Fruit fly (Drosophila melanogaster) whole organism, embryonic: ENCODE results near the gene Tnpo-SR.

Experiments
- Atf3 ChIP-seq: fragments of 200-800 bp; sonication (Bioruptor generic); optimal IDR thresholded peaks from 3 replicates; lab custom pipeline; 2016; ENCODE audit warnings: missing biosample characterization, missing genetic modification characterization
- Bdp1 ChIP-seq: fragments of 200-800 bp; sonication (Bioruptor generic); optimal IDR thresholded peaks from 3 replicates; lab custom pipeline; 2016; ENCODE audit warnings: missing biosample characterization, missing genetic modification characterization
- Blimp-1 ChIP-seq: fragments of 200-800 bp; sonication (Bioruptor generic); optimal IDR thresholded peaks from 3 replicates; lab custom pipeline; 2018; ENCODE audit warnings: missing biosample characterization, missing genetic modification characterization, mild to moderate bottlenecking, moderate library complexity, missing genetic modification reagents
- CG10543 ChIP-seq: fragments of 200-800 bp; sonication (Bioruptor generic); optimal IDR thresholded peaks from 3 replicates; lab custom pipeline; 2017; ENCODE audit warnings: missing biosample characterization, mild to moderate bottlenecking, missing genetic modification characterization, moderate library complexity
- CG10959 ChIP-seq: fragments of 200-800 bp; sonication (Bioruptor generic); IDR thresholded peaks from 2 replicates; pipeline ENCODE4 v1.3.6; 2022; ENCODE audit warnings: missing biosample characterization, missing genetic modification characterization
- CG11093 ChIP-seq: fragments of 200-800 bp; sonication (Bioruptor generic); IDR thresholded peaks from 3 replicates; pipeline ENCODE4 v1.3.6; 2022; ENCODE audit warnings: missing biosample characterization, missing genetic modification characterization
- CG12071 ChIP-seq: fragments of 200-800 bp; sonication (Bioruptor generic); optimal IDR thresholded peaks from 3 replicates; lab custom pipeline; 2018; ENCODE audit warnings: missing biosample characterization, mild to moderate bottlenecking, missing genetic modification characterization
- CG15269 ChIP-seq: fragments of 200-800 bp; sonication (Bioruptor generic); optimal IDR thresholded peaks from 2 replicates; lab custom pipeline; 2018; ENCODE audit warnings: missing biosample characterization, mild to moderate bottlenecking, missing genetic modification characterization, moderate library complexity
- CG15514 ChIP-seq: fragments of 200-800 bp; sonication (Bioruptor generic); optimal IDR thresholded peaks from 3 replicates; lab custom pipeline; 2017; ENCODE audit warnings: missing biosample characterization, missing genetic modification characterization, mild to moderate bottlenecking, moderate library complexity, missing genetic modification reagents
- CG16779 ChIP-seq: fragments of 200-800 bp; sonication (Bioruptor generic); IDR thresholded peaks from 2 replicates; pipeline ENCODE4 v1.3.6; 2022; ENCODE audit warnings: missing biosample characterization, missing genetic modification characterization
- CG17359 ChIP-seq: fragments of 200-800 bp; sonication (Bioruptor generic); optimal IDR thresholded peaks from 3 replicates; lab custom pipeline; 2018; ENCODE audit warnings: missing biosample characterization, mild to moderate bottlenecking, missing genetic modification characterization, moderate library complexity
- CG17802 ChIP-seq: fragments of 200-800 bp; sonication (Bioruptor generic); optimal IDR thresholded peaks from 2 replicates; lab custom pipeline; 2018; ENCODE audit warnings: missing biosample characterization, mild to moderate bottlenecking, missing genetic modification characterization, moderate library complexity
- CG1792 ChIP-seq: fragments of 200-800 bp; sonication (Bioruptor generic); optimal IDR thresholded peaks from 2 replicates; lab custom pipeline; 2016; ENCODE audit warnings: missing biosample characterization, missing genetic modification characterization
- CG18011 ChIP-seq: fragments of 200-800 bp; sonication (Bioruptor generic); optimal IDR thresholded peaks from 2 replicates; lab custom pipeline; 2017; ENCODE audit warnings: missing biosample characterization, missing genetic modification characterization, mild to moderate bottlenecking, moderate library complexity, missing genotype
- CG2202 ChIP-seq: fragments of 200-800 bp; sonication (Bioruptor generic); optimal IDR thresholded peaks from 2 replicates; lab custom pipeline; 2018; ENCODE audit warnings: missing biosample characterization, mild to moderate bottlenecking, missing genetic modification characterization
- CG3281 ChIP-seq: fragments of 200-800 bp; sonication (Bioruptor generic); optimal IDR thresholded peaks from 3 replicates; lab custom pipeline; 2017; ENCODE audit warnings: missing biosample characterization, mild to moderate bottlenecking, missing genetic modification characterization
- CG33213 ChIP-seq: fragments of 200-800 bp; sonication (Bioruptor generic); optimal IDR thresholded peaks from 3 replicates; lab custom pipeline; 2016; ENCODE audit warnings: missing biosample characterization, missing genetic modification characterization
- CG34422 ChIP-seq: fragments of 200-800 bp; sonication (Bioruptor generic); IDR thresholded peaks from 3 replicates; pipeline ENCODE4 v1.3.6; 2022; ENCODE audit warnings: missing biosample characterization, missing genetic modification characterization
- CG4282 ChIP-seq: fragments of 200-800 bp; sonication (Bioruptor generic); optimal IDR thresholded peaks from 2 replicates; lab custom pipeline; 2016; ENCODE audit warnings: missing biosample characterization, missing genetic modification characterization
- CG6175 ChIP-seq: fragments of 200-800 bp; sonication (Bioruptor generic); IDR thresholded peaks from 3 replicates; pipeline ENCODE4 v1.3.6; 2022; ENCODE audit warnings: missing biosample characterization, missing genetic modification characterization
- CG7357 ChIP-seq: fragments of 200-800 bp; sonication (Bioruptor generic); IDR thresholded peaks from 3 replicates; pipeline ENCODE4 v1.3.6; 2022; ENCODE audit warnings: missing biosample characterization, missing genetic modification characterization
- CG8944 ChIP-seq: fragments of 200-800 bp; sonication (Bioruptor generic); optimal IDR thresholded peaks from 3 replicates; lab custom pipeline; 2016; ENCODE audit warnings: missing biosample characterization, missing genetic modification characterization
- Gsc ChIP-seq: fragments of 200-800 bp; sonication (Bioruptor generic); IDR thresholded peaks from 2 replicates; pipeline ENCODE4 v1.3.6; 2022; ENCODE audit warnings: missing biosample characterization, missing genetic modification characterization
- HHEX ChIP-seq: fragments of 200-800 bp; sonication (Bioruptor generic); optimal IDR thresholded peaks from 3 replicates; lab custom pipeline; 2017; ENCODE audit warnings: missing biosample characterization, mild to moderate bottlenecking, missing genetic modification characterization, missing genetic modification reagents
- HLH3B ChIP-seq: fragments of 200-800 bp; sonication (Bioruptor generic); IDR thresholded peaks from 2 replicates; pipeline ENCODE4 v1.3.6; 2022; ENCODE audit warnings: missing biosample characterization, missing genetic modification characterization
- Hr39 ChIP-seq: fragments of >200 bp; optimal IDR thresholded peaks from 2 replicates; lab custom pipeline; 2017
- Meics ChIP-seq: fragments of 200-800 bp; sonication (Bioruptor generic); optimal IDR thresholded peaks from 2 replicates; lab custom pipeline; 2017; ENCODE audit warnings: missing biosample characterization, mild to moderate bottlenecking, missing genetic modification characterization
- Scr ChIP-seq: fragments of 200-800 bp; sonication (Bioruptor generic); IDR thresholded peaks from 2 replicates; pipeline ENCODE4 v1.3.6; 2022; ENCODE audit warnings: missing biosample characterization, missing genetic modification characterization; ENCODE audit not compliant: partially characterized antibody
- Spps ChIP-seq: fragments of 200-800 bp; sonication (Bioruptor generic); optimal IDR thresholded peaks from 2 replicates; lab custom pipeline; 2018; ENCODE audit warnings: missing biosample characterization, mild to moderate bottlenecking, missing genetic modification characterization
- Ssrp ChIP-seq: fragments of 200-800 bp; sonication (Bioruptor generic); optimal IDR thresholded peaks from 2 replicates; lab custom pipeline; 2018; ENCODE audit warnings: missing biosample characterization, mild to moderate bottlenecking, missing genetic modification characterization, moderate library complexity
- Taf1 ChIP-seq: fragments of 200-800 bp; sonication (Bioruptor generic); IDR thresholded peaks from 2 replicates; pipeline ENCODE4 v1.3.6; 2022; ENCODE audit warnings: missing biosample characterization, missing genetic modification characterization
- caup ChIP-seq: fragments of 200-800 bp; sonication (Bioruptor generic); optimal IDR thresholded peaks from 3 replicates; lab custom pipeline; 2017; ENCODE audit warnings: missing biosample characterization, mild to moderate bottlenecking, missing genetic modification characterization, moderate library complexity; ENCODE audit not compliant: severe bottlenecking
- ci ChIP-seq: fragments of 200-800 bp; sonication (Bioruptor generic); IDR thresholded peaks from 3 replicates; pipeline ENCODE4 v1.3.6; 2022; ENCODE audit warnings: missing biosample characterization, missing genetic modification characterization
- ems ChIP-seq: fragments of 200-800 bp; sonication (Bioruptor generic); optimal IDR thresholded peaks from 3 replicates; lab custom pipeline; 2016; ENCODE audit warnings: missing biosample characterization, missing genetic modification characterization
- fd102C ChIP-seq: fragments of 200-800 bp; sonication (Bioruptor generic); optimal IDR thresholded peaks from 2 replicates; lab custom pipeline; 2018; ENCODE audit warnings: missing biosample characterization, mild to moderate bottlenecking, missing genetic modification characterization, moderate library complexity
- fd3F ChIP-seq: fragments of 200-800 bp; sonication (Bioruptor generic); optimal IDR thresholded peaks from 2 replicates; lab custom pipeline; 2018; ENCODE audit warnings: missing biosample characterization, mild to moderate bottlenecking, missing genetic modification characterization, moderate library complexity
- fd64A ChIP-seq: fragments of 200-800 bp; sonication (Bioruptor generic); optimal IDR thresholded peaks from 3 replicates; lab custom pipeline; 2018; ENCODE audit warnings: missing biosample characterization, mild to moderate bottlenecking, missing genetic modification characterization
- grau ChIP-seq: fragments of 200-800 bp; optimal IDR thresholded peaks from 3 replicates; lab custom pipeline; 2019; ENCODE audit warnings: missing biosample characterization, mild to moderate bottlenecking, missing genetic modification characterization, moderate library complexity
- ham ChIP-seq: fragments of 200-800 bp; sonication (Bioruptor generic); IDR thresholded peaks from 2 replicates; pipeline ENCODE4 v1.3.6; 2022; ENCODE audit warnings: missing biosample characterization, missing genetic modification characterization
- hb ChIP-seq: fragments of 200-800 bp; sonication (Bioruptor generic); IDR thresholded peaks from 3 replicates; pipeline ENCODE4 v1.3.6; 2022; ENCODE audit warnings: missing biosample characterization, missing genetic modification characterization; ENCODE audit not compliant: partially characterized antibody
- ind ChIP-seq: fragments of 200-800 bp; sonication (Bioruptor generic); optimal IDR thresholded peaks from 3 replicates; lab custom pipeline; 2016; ENCODE audit warnings: missing biosample characterization, missing genetic modification characterization
- odd ChIP-seq: fragments of 200-800 bp; sonication (Bioruptor generic); optimal IDR thresholded peaks from 2 replicates; lab custom pipeline; 2017; ENCODE audit warnings: missing biosample characterization, mild to moderate bottlenecking, missing genetic modification characterization
- run ChIP-seq: fragments of 200-800 bp; sonication (Bioruptor generic); optimal IDR thresholded peaks from 3 replicates; lab custom pipeline; 2018; ENCODE audit warnings: missing biosample characterization, mild to moderate bottlenecking, missing genetic modification characterization
- sens-2 ChIP-seq: fragments of 200-800 bp; sonication (Bioruptor generic); IDR thresholded peaks from 2 replicates; pipeline ENCODE4 v1.3.6; 2022; ENCODE audit warnings: missing biosample characterization, missing genetic modification characterization
- seq ChIP-seq: fragments of 200-800 bp; sonication (Bioruptor generic); IDR thresholded peaks from 2 replicates; pipeline ENCODE4 v1.3.6; 2022; ENCODE audit warnings: missing biosample characterization, missing genetic modification characterization
- so ChIP-seq: fragments of 200-800 bp; sonication (Bioruptor generic); IDR thresholded peaks from 3 replicates; pipeline ENCODE4 v1.3.6; 2022; ENCODE audit warnings: missing biosample characterization, missing genetic modification characterization
- tgo ChIP-seq: fragments of 200-800 bp; sonication (Bioruptor generic); IDR thresholded peaks from 3 replicates; pipeline ENCODE4 v1.3.6; 2022; ENCODE audit warnings: missing biosample characterization, missing genetic modification characterization
- tna ChIP-seq: fragments of 200-800 bp; sonication (Bioruptor generic); IDR thresholded peaks from 2 replicates; pipeline ENCODE4 v1.3.6; 2022; ENCODE audit warnings: missing biosample characterization, missing genetic modification characterization; ENCODE audit not compliant: partially characterized antibody
- zfh1 ChIP-seq: fragments of 200-800 bp; sonication (Bioruptor generic); IDR thresholded peaks from 3 replicates; pipeline ENCODE4 v1.3.6; 2022; ENCODE audit warnings: missing biosample characterization, missing genetic modification characterization

Gene Tnpo-SR

dm6 chr2L:2744852-2745251 lies 14.9 kb upstream of the Tnpo-SR start, which contains the start of the genes CG9961 and Cwc25 (continued):
- TF ChIP-seq HLH3B (GFP tag; lab: Robert Waterston, UW) (no peak), CG10543 (GFP tag; lab: Kevin White, UChicago) (no peak), CG4282 (no peak), CG18011 (GFP tag; lab: Kevin White, UChicago) (no peak), Bdp1 (GFP tag; lab: Kevin White, UChicago) (no peak), CG15269 (no peak), CG15514 (GFP tag; lab: Kevin White, UChicago) (peak; percentile 25), odd (GFP tag; lab: Kevin White, UChicago) (no peak), ems (no peak), CG17802 (tag; lab: Kevin White, UChicago) (no peak), CG16779 (GFP tag; lab: Robert Waterston, UW) (no peak), CG12071 (GFP tag; lab: Kevin White, UChicago) (no peak), Spps (tag; lab: Kevin White, UChicago) (no peak), fd3F (GFP tag; lab: Kevin White, UChicago) (no peak), run (no peak), CG10959 (GFP tag; lab: Robert Waterston, UW) (no peak), Hr39 (lab: Kevin White, UChicago) (no peak), so (no peak)

DNA sequence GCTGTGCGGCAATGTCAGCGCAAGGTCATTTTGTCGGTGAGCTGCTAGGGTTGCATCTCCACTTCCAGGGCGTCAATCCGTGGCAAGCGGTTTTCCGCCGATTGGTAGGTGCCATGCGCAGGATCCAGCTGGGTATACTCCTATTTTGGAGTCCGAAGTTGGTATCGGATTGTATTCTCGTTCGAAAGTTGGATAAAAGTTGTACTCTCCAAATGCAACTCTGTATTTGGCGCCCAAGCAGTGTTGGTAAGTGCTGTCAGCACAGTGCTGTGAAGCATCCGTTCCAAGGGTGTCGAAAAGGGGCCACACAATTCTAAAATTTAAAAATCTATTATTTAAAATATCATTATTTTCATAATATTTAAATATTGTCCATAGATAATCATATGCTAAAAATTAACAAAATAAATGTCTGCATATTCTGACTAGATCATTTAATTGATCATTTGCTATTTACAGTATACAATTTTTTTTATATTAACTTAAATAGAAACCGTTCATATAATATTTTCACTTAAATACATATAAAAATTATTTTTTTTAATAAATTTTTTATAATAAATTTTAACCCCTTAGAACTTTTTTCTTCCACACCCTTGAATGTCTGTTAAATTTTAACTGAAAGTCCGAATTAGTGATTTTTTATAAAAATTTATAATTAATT lies 11.1 kb upstream of the Tnpo-SR start:
- peak; percentile 91 for TF ChIP-seq ind
- peak; percentile 56; the same call in 1 of the 2 replicates for TF ChIP-seq Scr
- TF ChIP-seq CG7357 (GFP tag; lab: Robert Waterston, UW), result peak; percentile 72
- TF ChIP-seq Ssrp (tag; lab: Kevin White, UChicago), result peak; percentile 86
- peak; percentile 89 for TF ChIP-seq CG34422
- peak; percentile 90 for TF ChIP-seq Meics (GFP tag; lab: Kevin White, UChicago)
- no peak; the same call in 1 of the 2 replicates for TF ChIP-seq sens-2 (GFP tag; lab: Robert Waterston, UW)
- peak; percentile 67 for TF ChIP-seq run
- peak; percentile 58; the same call in 1 of the 2 replicates for TF ChIP-seq ham (GFP tag; lab: Robert Waterston, UW)
- TF ChIP-seq Atf3 (GFP tag; lab: Kevin White, UChicago), result peak; percentile 56
- peak; percentile 90 for TF ChIP-seq HHEX (GFP tag; lab: Kevin White, UChicago)
- peak; percentile 87 for TF ChIP-seq ci (GFP tag; lab: Robert Waterston, UW)
- peak; percentile 31 for TF ChIP-seq fd64A (GFP tag; lab: Kevin White, UChicago)
- TF ChIP-seq tna (GFP tag; lab: Robert Waterston, UW), result peak; percentile 8; the same call in 1 of the 2 replicates
- TF ChIP-seq CG3281 (GFP tag; lab: Kevin White, UChicago), result peak; percentile 96
- peak; percentile 27 for TF ChIP-seq fd102C
- peak; percentile 47 for TF ChIP-seq CG2202
- peak; percentile 93 for TF ChIP-seq grau (tag; lab: Kevin White, UChicago)
- TF ChIP-seq caup (GFP tag; lab: Kevin White, UChicago), result peak; percentile 92
- peak; percentile 80 for TF ChIP-seq CG8944 (GFP tag; lab: Kevin White, UChicago)
- peak; percentile 59 for TF ChIP-seq Taf1 (GFP tag; lab: Robert Waterston, UW)
- peak; percentile 74 for TF ChIP-seq CG11093 (GFP tag; lab: Robert Waterston, UW)
- TF ChIP-seq CG17359 (tag; lab: Kevin White, UChicago), result peak; percentile 76
- TF ChIP-seq Gsc (GFP tag; lab: Robert Waterston, UW), result no peak; the same call in 1 of the 2 replicates
- peak; percentile 73 for TF ChIP-seq seq
- TF ChIP-seq CG6175 (GFP tag; lab: Robert Waterston, UW), result peak; percentile 81
- TF ChIP-seq hb (GFP tag; lab: Robert Waterston, UW), result no peak
- peak; percentile 77 for TF ChIP-seq Blimp-1 (GFP tag; lab: Kevin White, UChicago)
- peak; percentile 85 for TF ChIP-seq zfh1 (GFP tag; lab: Robert Waterston, UW)
- TF ChIP-seq CG1792 (GFP tag; lab: Kevin White, UChicago), result peak; percentile 74
- peak; percentile 85 for TF ChIP-seq CG33213 (GFP tag; lab: Kevin White, UChicago)
- peak; percentile 91 for TF ChIP-seq tgo (GFP tag; lab: Robert Waterston, UW)
